Worm (Caenorhabditis elegans) whole organism, mixed stage, embryonic: ENCODE measurements around the gene Y57E12AR.1.
"Not testable (repeated sequence)": the region's sequence is repeated elsewhere in the genome, so short reads cannot be mapped to it uniquely, and the experiment has no call there.

Source experiments
- M03D4.4 ChIP-seq: sonication (generic microtip); optimal IDR thresholded peaks from 2 replicates; lab custom pipeline; 2017; ENCODE audit warnings: mild to moderate bottlenecking, missing genetic modification characterization, missing compliant biosample characterization
- bed-3 ChIP-seq: fragments of 200-800 bp; sonication (Bioruptor generic); optimal IDR thresholded peaks from 3 replicates; lab custom pipeline; 2018; ENCODE audit warnings: mild to moderate bottlenecking, missing genetic modification characterization, moderate library complexity, missing compliant biosample characterization
- blmp-1 ChIP-seq: fragments of 150-350 bp; optimal IDR thresholded peaks from 2 replicates; lab custom pipeline; 2014; ENCODE audit warnings: missing biosample characterization, missing genetic modification characterization
- ceh-39 ChIP-seq: fragments of 150-350 bp; optimal IDR thresholded peaks from 2 replicates; lab custom pipeline; 2014; ENCODE audit warnings: missing biosample characterization, missing genetic modification characterization
- ceh-43 ChIP-seq: fragments of 200-800 bp; sonication (Bioruptor generic); optimal IDR thresholded peaks from 2 replicates; lab custom pipeline; 2018; ENCODE audit warnings: mild to moderate bottlenecking, missing genetic modification characterization, moderate library complexity, missing compliant biosample characterization
- ces-1 ChIP-seq: fragments of 150-350 bp; optimal IDR thresholded peaks from 2 replicates; lab custom pipeline; 2014; ENCODE audit warnings: missing biosample characterization, missing genetic modification reagents, missing genetic modification characterization
- cnd-1 ChIP-seq: fragments of 200-800 bp; sonication (Bioruptor generic); optimal IDR thresholded peaks from 2 replicates; lab custom pipeline; 2018; ENCODE audit warnings: mild to moderate bottlenecking, missing genetic modification characterization, missing compliant biosample characterization
- drap-1 ChIP-seq: fragments of 200-800 bp; sonication (Bioruptor generic); optimal IDR thresholded peaks from 3 replicates; lab custom pipeline; 2018; ENCODE audit warnings: mild to moderate bottlenecking, missing genetic modification characterization, missing compliant biosample characterization
- elt-1 ChIP-seq: sonication (generic microtip); optimal IDR thresholded peaks from 2 replicates; lab custom pipeline; 2017; ENCODE audit warnings: missing genetic modification characterization, mild to moderate bottlenecking, missing compliant biosample characterization, antibody characterized with exemption, moderate library complexity, borderline replicate concordance; ENCODE audit not compliant: insufficient read depth
- flh-1 ChIP-seq: fragments of 200-800 bp; sonication (Bioruptor generic); optimal IDR thresholded peaks from 2 replicates; lab custom pipeline; 2018; ENCODE audit warnings: mild to moderate bottlenecking, missing genetic modification characterization, moderate library complexity, missing compliant biosample characterization
- ham-2 ChIP-seq: fragments of 200-800 bp; sonication (Bioruptor generic); optimal IDR thresholded peaks from 2 replicates; lab custom pipeline; 2018; ENCODE audit warnings: mild to moderate bottlenecking, missing genetic modification characterization, missing compliant biosample characterization
- hlh-1 ChIP-seq: fragments of 150-350 bp; optimal IDR thresholded peaks from 2 replicates; lab custom pipeline; 2014; ENCODE audit warnings: missing biosample characterization, missing genetic modification reagents, missing genetic modification characterization
- lin-13 ChIP-seq: fragments of 150-350 bp; optimal IDR thresholded peaks from 2 replicates; lab custom pipeline; 2014; ENCODE audit warnings: missing biosample characterization, missing genetic modification characterization
- lin-32 ChIP-seq: fragments of 200-800 bp; sonication (Bioruptor generic); optimal IDR thresholded peaks from 2 replicates; lab custom pipeline; 2018; ENCODE audit warnings: mild to moderate bottlenecking, missing genetic modification characterization, missing compliant biosample characterization
- lsy-2 ChIP-seq: fragments of 150-350 bp; optimal IDR thresholded peaks from 2 replicates; lab custom pipeline; 2014; ENCODE audit warnings: missing biosample characterization, missing genetic modification characterization
- mab-5 ChIP-seq: fragments of 150-350 bp; optimal IDR thresholded peaks from 2 replicates; lab custom pipeline; 2014; ENCODE audit warnings: missing biosample characterization, missing genetic modification characterization
- mep-1 ChIP-seq: fragments of 150-350 bp; optimal IDR thresholded peaks from 2 replicates; lab custom pipeline; 2017; ENCODE audit warnings: missing biosample characterization, missing genetic modification reagents, missing genetic modification characterization, inconsistent platforms
- mls-2 ChIP-seq: sonication (generic microtip); optimal IDR thresholded peaks from 2 replicates; lab custom pipeline; 2016; ENCODE audit warnings: mild to moderate bottlenecking, missing genetic modification characterization, moderate library complexity, missing compliant biosample characterization
- nhr-2 ChIP-seq: fragments of 150-350 bp; optimal IDR thresholded peaks from 2 replicates; lab custom pipeline; 2014; ENCODE audit warnings: missing biosample characterization, missing genetic modification characterization
- nhr-237 ChIP-seq: fragments of 150-350 bp; optimal IDR thresholded peaks from 2 replicates; lab custom pipeline; 2014; ENCODE audit warnings: missing biosample characterization, missing genetic modification characterization
- nhr-28 ChIP-seq: fragments of 150-350 bp; optimal IDR thresholded peaks from 2 replicates; lab custom pipeline; 2014; ENCODE audit warnings: missing biosample characterization, missing genetic modification characterization
- nhr-76 ChIP-seq: sonication (generic microtip); optimal IDR thresholded peaks from 2 replicates; lab custom pipeline; 2017; ENCODE audit warnings: missing biosample characterization, missing genetic modification characterization
- pha-4 ChIP-seq: fragments of 150-350 bp; optimal IDR thresholded peaks from 2 replicates; lab custom pipeline; 2018; ENCODE audit warnings: missing biosample characterization, missing genetic modification reagents, missing genetic modification characterization
- sem-2 ChIP-seq: fragments of 200-800 bp; sonication (Bioruptor generic); optimal IDR thresholded peaks from 2 replicates; lab custom pipeline; 2018; ENCODE audit warnings: mild to moderate bottlenecking, missing genetic modification characterization, missing compliant biosample characterization
- snpc-4 ChIP-seq: fragments of 150-350 bp; optimal IDR thresholded peaks from 2 replicates; lab custom pipeline; 2014; ENCODE audit warnings: missing biosample characterization, missing genetic modification characterization
- sptf-1 ChIP-seq: sonication (generic microtip); optimal IDR thresholded peaks from 2 replicates; lab custom pipeline; 2017; ENCODE audit warnings: mild to moderate bottlenecking, missing genetic modification characterization, moderate library complexity, missing compliant biosample characterization
- tbx-8 ChIP-seq: fragments of 200-800 bp; sonication (Bioruptor generic); optimal IDR thresholded peaks from 2 replicates; lab custom pipeline; 2018; ENCODE audit warnings: mild to moderate bottlenecking, missing genetic modification characterization, moderate library complexity, missing compliant biosample characterization
- unc-120 ChIP-seq: sonication (generic microtip); optimal IDR thresholded peaks from 2 replicates; lab custom pipeline; 2017; ENCODE audit warnings: missing genetic modification characterization, missing compliant biosample characterization; ENCODE audit not compliant: poor library complexity, severe bottlenecking
- unc-39 ChIP-seq: fragments of 150-350 bp; optimal IDR thresholded peaks from 2 replicates; lab custom pipeline; 2014; ENCODE audit warnings: missing biosample characterization, missing genetic modification characterization
- unc-62 ChIP-seq: fragments of 150-350 bp; optimal IDR thresholded peaks from 2 replicates; lab custom pipeline; 2014; ENCODE audit warnings: missing biosample characterization, missing genetic modification reagents, missing genetic modification characterization
- zip-8 ChIP-seq: fragments of 150-350 bp; optimal IDR thresholded peaks from 2 replicates; lab custom pipeline; 2014; ENCODE audit warnings: missing biosample characterization, missing genetic modification characterization
- ztf-11 ChIP-seq: fragments of 150-350 bp; optimal IDR thresholded peaks from 2 replicates; lab custom pipeline; 2014; ENCODE audit warnings: missing biosample characterization, missing genetic modification characterization

Gene Y57E12AR.1

ce11 chrV:7072309-7072708 lies 7.2 kb upstream of the Y57E12AR.1 start, which contains the start of gene F27B10.1:
Gene F27B10.1, plus strand, starts transcription at chrV:7072609.
- no peak for TF ChIP-seq lin-13 (tag; lab: Kevin White, UChicago)

DNA sequence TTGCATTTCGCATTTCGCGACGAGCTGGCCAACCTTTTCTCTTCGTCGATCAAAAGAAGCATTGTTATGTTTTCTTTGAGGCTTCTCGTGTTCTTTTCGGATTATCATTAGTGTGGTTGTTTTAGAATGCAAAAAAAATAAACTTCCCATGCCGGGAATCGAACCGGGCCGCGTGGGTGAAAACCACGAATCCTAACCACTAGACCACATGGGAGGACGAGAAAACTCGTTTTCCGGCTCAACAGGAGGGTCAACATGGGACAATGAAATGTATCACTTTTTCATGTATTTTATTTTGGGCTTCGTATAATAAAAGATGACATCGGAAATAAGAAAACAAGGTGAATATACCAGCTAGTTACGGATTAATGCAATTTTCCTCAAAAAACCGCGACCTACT lies 4.5 kb upstream of the Y57E12AR.1 start:
- TF ChIP-seq hlh-1 (tag; lab: Kevin White, UChicago) (no peak), nhr-2 (no peak), sem-2 (no peak), blmp-1 (tag; lab: Kevin White, UChicago) (no peak), mls-2 (tag; lab: Kevin White, UChicago) (no peak), nhr-28 (tag; lab: Kevin White, UChicago) (no peak), zip-8 (tag; lab: Kevin White, UChicago) (no peak)

- TF ChIP-seq mep-1 (tag; lab: Kevin White, UChicago): no peak
- TF ChIP-seq ham-2 (GFP tag; lab: Kevin White, UChicago): no peak
- no peak for TF ChIP-seq hlh-1 (tag; lab: Kevin White, UChicago)
- no peak for TF ChIP-seq unc-62 (GFP tag; lab: Kevin White, UChicago)
- TF ChIP-seq blmp-1 (tag; lab: Kevin White, UChicago): no peak
- TF ChIP-seq nhr-76 (tag; lab: Kevin White, UChicago): no peak
- no peak for TF ChIP-seq snpc-4
- TF ChIP-seq ztf-11 (tag; lab: Kevin White, UChicago): no peak
- TF ChIP-seq ceh-43 (GFP tag; lab: Kevin White, UChicago): no peak
- TF ChIP-seq mab-5 (tag; lab: Kevin White, UChicago): no peak
- no peak for TF ChIP-seq sptf-1
- TF ChIP-seq nhr-237 (tag; lab: Kevin White, UChicago): no peak
- no peak for TF ChIP-seq unc-120
- TF ChIP-seq drap-1 (GFP tag; lab: Kevin White, UChicago): no peak
- no peak for TF ChIP-seq bed-3 (GFP tag; lab: Kevin White, UChicago)
- no peak for TF ChIP-seq elt-1 (tag; lab: Kevin White, UChicago)
- TF ChIP-seq nhr-28 (tag; lab: Kevin White, UChicago): no peak
These were observed 3.7 kb upstream of the Y57E12AR.1 start for ce11 chrV:7068861-7069260.

ce11 chrV:7062790-7063189 lies 2.3 kb downstream of the Y57E12AR.1 start, which contains the start of gene tmem-258:
Gene tmem-258, plus strand, starts transcription at chrV:7063174.
- TF ChIP-seq tbx-8; pha-4 (tag; lab: Kevin White, UChicago); nhr-2: not testable (repeated sequence)

- peak; percentile 11 for TF ChIP-seq sem-2
- TF ChIP-seq nhr-237 (tag; lab: Kevin White, UChicago): peak; percentile 67
- TF ChIP-seq unc-120: peak; percentile 55
- peak; percentile 78 for TF ChIP-seq M03D4.4
- TF ChIP-seq ces-1 (GFP tag; lab: Kevin White, UChicago): peak; percentile 37
- TF ChIP-seq hlh-1 (tag; lab: Kevin White, UChicago): peak; percentile 35
- no peak for TF ChIP-seq elt-1 (tag; lab: Kevin White, UChicago)
- peak; percentile 14 for TF ChIP-seq ham-2 (GFP tag; lab: Kevin White, UChicago)
- TF ChIP-seq drap-1 (GFP tag; lab: Kevin White, UChicago): peak; percentile 1
- peak; percentile 23 for TF ChIP-seq pha-4 (tag; lab: Kevin White, UChicago)
- peak; percentile 68 for TF ChIP-seq ceh-43 (GFP tag; lab: Kevin White, UChicago)
- TF ChIP-seq flh-1 (GFP tag; lab: Kevin White, UChicago): no peak
- TF ChIP-seq bed-3 (GFP tag; lab: Kevin White, UChicago): peak; percentile 39
- TF ChIP-seq unc-39 (tag; lab: Kevin White, UChicago): no peak
- TF ChIP-seq mls-2 (tag; lab: Kevin White, UChicago): peak; percentile 72
- peak; percentile 71 for TF ChIP-seq mep-1 (tag; lab: Kevin White, UChicago)
- TF ChIP-seq nhr-28 (tag; lab: Kevin White, UChicago): no peak
- peak; percentile 10 for TF ChIP-seq unc-62 (GFP tag; lab: Kevin White, UChicago)
- TF ChIP-seq sptf-1: peak; percentile 89
- TF ChIP-seq ceh-39 (tag; lab: Kevin White, UChicago): peak; percentile 56
- no peak for TF ChIP-seq mab-5 (tag; lab: Kevin White, UChicago)
- TF ChIP-seq zip-8 (tag; lab: Kevin White, UChicago): peak; percentile 71
- peak; percentile 80 for TF ChIP-seq lin-13 (tag; lab: Kevin White, UChicago)
- TF ChIP-seq blmp-1 (tag; lab: Kevin White, UChicago): no peak
- TF ChIP-seq lin-32 (GFP tag; lab: Kevin White, UChicago): peak; percentile 12
- peak; percentile 53 for TF ChIP-seq cnd-1 (tag; lab: Kevin White, UChicago)
- TF ChIP-seq lsy-2 (tag; lab: Kevin White, UChicago): peak; percentile 73
These were observed 4.7 kb downstream of the Y57E12AR.1 start, which contains the start of the genes Y57E12AL.6 and Y57E12AL.1 for ce11 chrV:7060396-7060795. Gene Y57E12AL.6, minus strand, starts transcription at chrV:7060470. Gene Y57E12AL.1, plus strand, starts transcription at chrV:7060530.
